Worm (Caenorhabditis elegans): ENCODE measurements around the gene R05F9.7.

The R05F9.7 gene

ce11 chrII:4937743-4938142 is 51.7 kb downstream of the R05F9.7 start, which contains the start of gene ZK546.4:
ZK546.4 (plus strand) TSS chrII:4938043.
- no peak for TF ChIP-seq unc-62 (GFP tag; optimal IDR thresholded peaks at IDR 0.05)

All from whole organism, dauer.